Fruit fly (Drosophila melanogaster): ENCODE measurements around the gene CG43084.

The CG43084 gene

DNA sequence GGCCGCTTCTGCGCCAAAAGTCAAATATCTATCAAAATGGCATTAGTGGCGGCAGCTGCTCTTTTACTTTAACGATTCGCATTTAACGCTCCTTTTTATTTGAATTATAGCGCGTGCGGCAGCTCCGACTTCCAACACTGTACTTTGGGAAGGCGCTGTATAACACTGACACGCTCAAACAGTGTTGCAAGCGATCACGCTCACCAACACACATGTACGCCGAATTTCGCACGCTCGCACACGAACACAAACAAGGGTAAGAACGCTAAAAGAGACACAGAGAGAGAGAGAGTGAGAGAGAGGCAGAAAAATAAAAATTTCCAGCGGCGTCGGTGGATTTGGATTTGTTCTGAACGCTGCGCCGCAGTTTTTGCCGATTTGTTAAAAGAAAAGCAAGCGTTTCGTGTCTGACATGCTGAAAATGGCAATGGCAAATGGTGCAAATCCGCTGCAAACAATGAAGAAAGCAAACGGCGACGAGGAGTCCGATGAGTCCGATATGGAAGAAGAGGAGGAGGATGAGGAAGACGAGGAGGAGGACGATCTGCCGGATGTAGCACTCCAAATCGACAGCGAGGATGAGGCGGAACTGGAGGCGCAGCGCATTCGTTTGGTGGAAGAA is 30.9 kb upstream of the CG43084 start, which contains the start of gene Phs (continued):
- TF ChIP-seq CG34422 (GFP tag; IDR thresholded peaks at IDR 0.05), result peak; percentile 74; the same call in 1 of the 3 replicates
- peak; percentile 73 for TF ChIP-seq klu (GFP tag; IDR thresholded peaks at IDR 0.05)
- TF ChIP-seq wdn (GFP tag; IDR thresholded peaks at IDR 0.05), result peak; percentile 76
- peak; percentile 61; the same call in 1 of the 2 replicates for TF ChIP-seq gsb (GFP tag; IDR thresholded peaks at IDR 0.05)
- TF ChIP-seq Awh (GFP tag; IDR thresholded peaks at IDR 0.05), result peak; percentile 62; the same call in 1 of the 2 replicates
- peak; percentile 50 for TF ChIP-seq Dref (GFP tag; IDR thresholded peaks at IDR 0.05)
- TF ChIP-seq gsb-n (tag; optimal IDR thresholded peaks at IDR 0.05), result peak; percentile 96
- peak; percentile 45 for TF ChIP-seq CG10979 (tag; optimal IDR thresholded peaks at IDR 0.05)
- peak; percentile 90 to 92 for TF ChIP-seq Trl (optimal IDR thresholded peaks at IDR 0.05)
- TF ChIP-seq Trl (GFP tag; optimal IDR thresholded peaks at IDR 0.05), result peak; percentile 92
- TF ChIP-seq eyg (GFP tag; optimal IDR thresholded peaks at IDR 0.05), result peak; percentile 80
- TF ChIP-seq CG7271 (tag; optimal IDR thresholded peaks at IDR 0.05), result peak; percentile 49
- TF ChIP-seq lilli (GFP tag; optimal IDR thresholded peaks at IDR 0.05), result peak; percentile 85
- peak; percentile 87 for TF ChIP-seq CG12744 (GFP tag; optimal IDR thresholded peaks at IDR 0.05)
- no peak for TF ChIP-seq abd-A (tag; optimal IDR thresholded peaks at IDR 0.05)
- peak; percentile 51 for TF ChIP-seq CG2875 (GFP tag; optimal IDR thresholded peaks at IDR 0.05)
- peak; percentile 63 for TF ChIP-seq sens-2 (GFP tag; IDR thresholded peaks at IDR 0.05)
- peak; percentile 55 for TF ChIP-seq Aef1 (GFP tag; IDR thresholded peaks at IDR 0.05)
- TF ChIP-seq Bdp1 (GFP tag; optimal IDR thresholded peaks at IDR 0.05), result peak; percentile 84
- TF ChIP-seq Usf (GFP tag; optimal IDR thresholded peaks at IDR 0.05), result peak; percentile 48
- peak; percentile 70 for TF ChIP-seq org-1 (GFP tag; optimal IDR thresholded peaks at IDR 0.05)
- peak; percentile 89 for TF ChIP-seq Dip3 (GFP tag; optimal IDR thresholded peaks at IDR 0.05)
- peak; percentile 88 for TF ChIP-seq ind (GFP tag; optimal IDR thresholded peaks at IDR 0.05)
- peak; percentile 52 for TF ChIP-seq BtbVII (GFP tag; optimal IDR thresholded peaks at IDR 0.05)
- TF ChIP-seq Hr78 (GFP tag; optimal IDR thresholded peaks at IDR 0.05), result no peak
- TF ChIP-seq Nf-YA (GFP tag; IDR thresholded peaks at IDR 0.05), result 0 out of 2 replicates have a peak, but pooled peaks have one; percentile 6
- TF ChIP-seq CG6791 (GFP tag; IDR thresholded peaks at IDR 0.05; ENCODE audit: partially characterized antibody), result peak; percentile 78
- TF ChIP-seq Sox100B (GFP tag; optimal IDR thresholded peaks at IDR 0.05), result peak; percentile 21
- TF ChIP-seq hth (optimal IDR thresholded peaks at IDR 0.05), result no peak
- TF ChIP-seq Hmr (GFP tag; optimal IDR thresholded peaks at IDR 0.05), result peak; percentile 87
- peak; percentile 55 for TF ChIP-seq Hr3 (GFP tag; optimal IDR thresholded peaks at IDR 0.05)
- TF ChIP-seq caup (GFP tag; optimal IDR thresholded peaks at IDR 0.05; ENCODE audit: severe bottlenecking), result peak; percentile 88
- peak; percentile 70 for TF ChIP-seq CG4617 (GFP tag; optimal IDR thresholded peaks at IDR 0.05; ENCODE audit: borderline replicate concordance)
- peak; percentile 87 to 91 for TF ChIP-seq dpn (GFP tag; optimal IDR thresholded peaks at IDR 0.05)
- TF ChIP-seq CG31441 (GFP tag; IDR thresholded peaks at IDR 0.05), result peak; percentile 46; the same call in 1 of the 2 replicates
- TF ChIP-seq HLH4C (GFP tag; IDR thresholded peaks at IDR 0.05; ENCODE audit: partially characterized antibody), result 0 out of 3 replicates have a peak, but pooled peaks have one; percentile 49
- peak; percentile 78 for TF ChIP-seq CG30403 (GFP tag; optimal IDR thresholded peaks at IDR 0.05)
- TF ChIP-seq p53 (GFP tag; optimal IDR thresholded peaks at IDR 0.05), result peak; percentile 71
- 0 out of 3 replicates have a peak, but pooled peaks have one; percentile 20 for TF ChIP-seq CG34224 (GFP tag; IDR thresholded peaks at IDR 0.05; ENCODE audit: partially characterized antibody)
- TF ChIP-seq sd (tag; optimal IDR thresholded peaks at IDR 0.05), result peak; percentile 42
- TF ChIP-seq CG15269 (tag; optimal IDR thresholded peaks at IDR 0.05), result peak; percentile 47
- peak; percentile 84 for TF ChIP-seq lbe (GFP tag; optimal IDR thresholded peaks at IDR 0.05)
- peak; percentile 29 for TF ChIP-seq Hmx (GFP tag; optimal IDR thresholded peaks at IDR 0.05)
- peak; percentile 43 for TF ChIP-seq gcm2 (GFP tag; optimal IDR thresholded peaks at IDR 0.05)
- peak; percentile 49 for TF ChIP-seq nerfin-1 (tag; optimal IDR thresholded peaks at IDR 0.05)
- peak; percentile 37; the same call in 1 of the 3 replicates for TF ChIP-seq knrl (GFP tag; IDR thresholded peaks at IDR 0.05; ENCODE audit: partially characterized antibody)
- peak; percentile 48 for TF ChIP-seq jing (GFP tag; optimal IDR thresholded peaks at IDR 0.05)
- TF ChIP-seq HHEX (GFP tag; optimal IDR thresholded peaks at IDR 0.05), result peak; percentile 76
- peak; percentile 68 for TF ChIP-seq ap (GFP tag; IDR thresholded peaks at IDR 0.05)

Data from whole organism, embryonic.